Worm (Caenorhabditis elegans) whole organism, L1 larva: ENCODE data around the gene srw-127.
A peak's percentile ranks its signal among the peaks of the same experiment; 100 is the strongest.

Experiments
- C04F5.9 ChIP-seq: sonication (generic microtip); optimal IDR thresholded peaks from 2 replicates; lab custom pipeline; 2016; ENCODE audit warnings: missing genetic modification characterization, missing compliant biosample characterization
- Y116A8C.19 ChIP-seq: sonication (generic microtip); optimal IDR thresholded peaks from 2 replicates; lab custom pipeline; 2016; ENCODE audit warnings: missing compliant biosample characterization, missing genetic modification characterization, borderline replicate concordance
- aha-1 ChIP-seq: fragments of 150-350 bp; optimal IDR thresholded peaks from 2 replicates; lab custom pipeline; 2014; ENCODE audit warnings: missing biosample characterization, missing genetic modification characterization
- ama-1 ChIP-seq: fragments of 150-350 bp; optimal IDR thresholded peaks from 2 replicates; lab custom pipeline; 2014
- blmp-1 ChIP-seq: fragments of 150-350 bp; optimal IDR thresholded peaks from 2 replicates; lab custom pipeline; 2014; ENCODE audit warnings: missing biosample characterization, missing genetic modification characterization
- ceh-90 ChIP-seq: sonication (generic microtip); optimal IDR thresholded peaks from 2 replicates; lab custom pipeline; 2016; ENCODE audit warnings: missing genetic modification characterization, missing compliant biosample characterization
- ces-1 ChIP-seq: fragments of 150-350 bp; optimal IDR thresholded peaks from 2 replicates; lab custom pipeline; 2014; ENCODE audit warnings: missing biosample characterization, missing genetic modification reagents, missing genetic modification characterization
- efl-1 ChIP-seq, 4 experiments: fragments of 150-350 bp; optimal IDR thresholded peaks in 3 of 4; peaks in 1 of 4; 1 replicate in 1 of 4; 2 replicates in 3 of 4; lab custom pipeline; 2014; ENCODE audit warnings: missing biosample characterization in 2 of 4, missing genetic modification characterization in 2 of 4, missing genetic modification reagents in 2 of 4
- elt-2 ChIP-seq: sonication (generic microtip); optimal IDR thresholded peaks from 2 replicates; lab custom pipeline; 2016; ENCODE audit warnings: missing genetic modification characterization, mild to moderate bottlenecking, inconsistent platforms, missing compliant biosample characterization, missing genetic modification reagents
- elt-3 ChIP-seq, 6 experiments: fragments of 150-350 bp in 1 of 6; sonication (generic microtip); optimal IDR thresholded peaks; 2 replicates each; lab custom pipeline; 2017 to 2018; ENCODE audit warnings: missing biosample characterization in 6 of 6, missing genetic modification characterization in 6 of 6, inconsistent platforms in 1 of 6
- fkh-10 ChIP-seq: sonication (generic microtip); optimal IDR thresholded peaks from 2 replicates; lab custom pipeline; 2017; ENCODE audit warnings: missing biosample characterization, missing genetic modification reagents, missing genetic modification characterization
- fkh-4 ChIP-seq: sonication (generic microtip); optimal IDR thresholded peaks from 2 replicates; lab custom pipeline; 2016; ENCODE audit warnings: missing compliant biosample characterization, missing genetic modification characterization, borderline replicate concordance
- grh-1 ChIP-seq: fragments of 200-800 bp; sonication (Bioruptor generic); IDR thresholded peaks from 2 replicates; pipeline ENCODE4 v1.3.6; 2022; ENCODE audit warnings: missing genetic modification reagents, missing genetic modification characterization, missing compliant biosample characterization
- hpl-2 ChIP-seq: fragments of 150-350 bp; optimal IDR thresholded peaks from 2 replicates; lab custom pipeline; 2014; ENCODE audit warnings: missing biosample characterization, missing genetic modification reagents, missing genetic modification characterization
- irx-1 ChIP-seq: sonication (generic microtip); optimal IDR thresholded peaks from 2 replicates; lab custom pipeline; 2016; ENCODE audit warnings: missing genetic modification characterization, missing compliant biosample characterization
- lin-13 ChIP-seq: fragments of 150-350 bp; optimal IDR thresholded peaks from 2 replicates; lab custom pipeline; 2014; ENCODE audit warnings: missing biosample characterization, missing genetic modification reagents, missing genetic modification characterization
- lin-14 ChIP-seq: fragments of 200-800 bp; sonication (Bioruptor generic); optimal IDR thresholded peaks from 2 replicates; lab custom pipeline; 2018; ENCODE audit warnings: mild to moderate bottlenecking, missing genetic modification characterization, moderate library complexity, missing compliant biosample characterization
- lin-35 ChIP-seq, 2 experiments: fragments of 150-350 bp; optimal IDR thresholded peaks; 2 replicates each; lab custom pipeline; 2014; ENCODE audit warnings: missing biosample characterization in 2 of 2, missing genetic modification characterization in 2 of 2, missing genetic modification reagents in 2 of 2
- lsy-2 ChIP-seq, 2 experiments: fragments of 150-350 bp; optimal IDR thresholded peaks; 2 replicates each; lab custom pipeline; 2014; ENCODE audit warnings: missing biosample characterization in 2 of 2, missing genetic modification characterization in 2 of 2
- mdl-1 ChIP-seq, 2 experiments: fragments of 150-350 bp; optimal IDR thresholded peaks; 2 replicates each; lab custom pipeline; 2014 to 2017; ENCODE audit warnings: missing biosample characterization in 2 of 2, missing genetic modification characterization in 2 of 2, inconsistent platforms in 1 of 2
- mep-1 ChIP-seq: fragments of 150-350 bp; optimal IDR thresholded peaks from 2 replicates; lab custom pipeline; 2014; ENCODE audit warnings: missing biosample characterization, missing genetic modification characterization
- nhr-19 ChIP-seq: fragments of 200-800 bp; sonication (Bioruptor generic); conservative IDR thresholded peaks from 2 replicates; pipeline ENCODE4 v1.3.6; 2022; ENCODE audit warnings: missing genetic modification characterization, missing compliant biosample characterization
- nhr-20 ChIP-seq: sonication (generic microtip); optimal IDR thresholded peaks from 2 replicates; lab custom pipeline; 2016; ENCODE audit warnings: mild to moderate bottlenecking, missing genetic modification characterization, missing compliant biosample characterization
- nhr-237 ChIP-seq: fragments of 150-350 bp; optimal IDR thresholded peaks from 2 replicates; lab custom pipeline; 2014; ENCODE audit warnings: missing biosample characterization, missing genetic modification characterization
- nhr-71 ChIP-seq: sonication (generic microtip); optimal IDR thresholded peaks from 2 replicates; lab custom pipeline; 2016; ENCODE audit warnings: mild to moderate bottlenecking, missing genetic modification characterization, moderate library complexity, missing compliant biosample characterization
- nhr-85 ChIP-seq: sonication (generic microtip); peaks from one replicate; lab custom pipeline; 2016; ENCODE audit warnings: missing genetic modification characterization, inconsistent platforms, missing compliant biosample characterization
- nhr-90 ChIP-seq: sonication (generic microtip); optimal IDR thresholded peaks from 2 replicates; lab custom pipeline; 2016; ENCODE audit warnings: mild to moderate bottlenecking, missing genetic modification characterization, missing compliant biosample characterization; ENCODE audit not compliant: poor library complexity
- pag-3 ChIP-seq: sonication (generic microtip); optimal IDR thresholded peaks from 2 replicates; lab custom pipeline; 2017; ENCODE audit warnings: missing genetic modification characterization, mild to moderate bottlenecking, missing compliant biosample characterization, antibody characterized with exemption, borderline replicate concordance; ENCODE audit not compliant: insufficient read depth
- skn-1 ChIP-seq: fragments of 150-350 bp; optimal IDR thresholded peaks from 2 replicates; lab custom pipeline; 2014; ENCODE audit warnings: missing biosample characterization, missing genetic modification characterization
- snpc-4 ChIP-seq: fragments of 150-350 bp; optimal IDR thresholded peaks from 2 replicates; lab custom pipeline; 2014; ENCODE audit warnings: missing biosample characterization, missing genetic modification characterization
- snu-23 ChIP-seq: sonication (generic microtip); optimal IDR thresholded peaks from 2 replicates; lab custom pipeline; 2016; ENCODE audit warnings: missing genetic modification characterization, missing compliant biosample characterization
- sup-37 ChIP-seq: fragments of 200-800 bp; sonication (Bioruptor generic); optimal IDR thresholded peaks from 2 replicates; lab custom pipeline; 2018; ENCODE audit warnings: mild to moderate bottlenecking, missing genetic modification characterization, missing compliant biosample characterization
- swsn-7 ChIP-seq: sonication (generic microtip); optimal IDR thresholded peaks from 2 replicates; lab custom pipeline; 2016; ENCODE audit warnings: missing genetic modification characterization, missing compliant biosample characterization
- tbx-2 ChIP-seq: sonication (generic microtip); optimal IDR thresholded peaks from 2 replicates; lab custom pipeline; 2016; ENCODE audit warnings: missing genetic modification characterization, missing compliant biosample characterization
- unc-130 ChIP-seq: fragments of 150-350 bp; optimal IDR thresholded peaks from 2 replicates; lab custom pipeline; 2017; ENCODE audit warnings: missing biosample characterization, missing genetic modification characterization, inconsistent platforms
- unc-86 ChIP-seq: sonication (generic microtip); optimal IDR thresholded peaks from 2 replicates; lab custom pipeline; 2016; ENCODE audit warnings: missing genetic modification characterization, missing compliant biosample characterization
- zag-1 ChIP-seq: fragments of 150-350 bp; optimal IDR thresholded peaks from 2 replicates; lab custom pipeline; 2014; ENCODE audit warnings: missing biosample characterization, missing genetic modification characterization
- ztf-11 ChIP-seq, 2 experiments: sonication (generic microtip); optimal IDR thresholded peaks; 2 replicates each; lab custom pipeline; 2016 to 2017; ENCODE audit warnings: missing genetic modification characterization in 2 of 2, missing biosample characterization in 1 of 2, missing compliant biosample characterization in 1 of 2
- ztf-4 ChIP-seq: fragments of 150-350 bp; optimal IDR thresholded peaks from 2 replicates; lab custom pipeline; 2014; ENCODE audit warnings: missing biosample characterization, missing genetic modification characterization

The srw-127 gene

DNA sequence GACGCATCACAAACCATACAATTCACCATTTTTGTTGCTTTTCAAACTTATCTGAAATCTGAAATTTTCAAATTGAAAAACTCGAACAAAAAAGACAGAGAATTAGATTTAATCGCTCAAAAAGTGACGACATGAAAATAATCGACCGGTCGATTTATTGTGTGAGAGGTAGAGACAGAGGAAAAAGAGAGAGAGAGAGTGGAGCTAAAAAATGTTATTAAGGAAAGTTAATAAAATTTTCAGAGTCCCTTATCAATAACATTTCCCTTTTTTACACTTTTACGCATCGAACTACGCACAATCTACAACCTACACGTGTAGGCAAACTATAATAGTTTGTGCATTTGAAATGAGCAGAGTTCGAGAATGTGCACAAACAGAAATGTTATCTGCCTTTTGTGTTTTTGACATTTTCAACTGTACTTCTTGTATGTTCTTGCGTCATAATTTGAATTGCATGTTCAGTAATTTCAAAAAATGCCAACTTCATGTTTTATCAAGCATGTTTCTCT is 15.6 kb upstream of the srw-127 start, which contains the start of gene nhr-107:
TSS of gene nhr-107 (minus strand) at position 51 of the 512 bp plus-strand sequence.
- TF ChIP-seq blmp-1 (no peak), elt-2 (tag; lab: Kevin White, UChicago) (no peak), efl-1 (optimal IDR thresholded peaks at IDR 0.05; lab: Kevin White, UChicago) (no peak), efl-1 (GFP tag; optimal IDR thresholded peaks at IDR 0.05 in 1 of 2; lab: Kevin White, UChicago) (peak in 1 of 2 experiments; percentile 37), nhr-237 (tag; lab: Kevin White, UChicago) (no peak), ces-1 (no peak), fkh-10 (GFP tag; lab: Kevin White, UChicago) (no peak), lsy-2 (tag; optimal IDR thresholded peaks at IDR 0.05; lab: Kevin White, UChicago) (no peak)
- TF ChIP-seq, all 84 proteins: peak for 1

DNA sequence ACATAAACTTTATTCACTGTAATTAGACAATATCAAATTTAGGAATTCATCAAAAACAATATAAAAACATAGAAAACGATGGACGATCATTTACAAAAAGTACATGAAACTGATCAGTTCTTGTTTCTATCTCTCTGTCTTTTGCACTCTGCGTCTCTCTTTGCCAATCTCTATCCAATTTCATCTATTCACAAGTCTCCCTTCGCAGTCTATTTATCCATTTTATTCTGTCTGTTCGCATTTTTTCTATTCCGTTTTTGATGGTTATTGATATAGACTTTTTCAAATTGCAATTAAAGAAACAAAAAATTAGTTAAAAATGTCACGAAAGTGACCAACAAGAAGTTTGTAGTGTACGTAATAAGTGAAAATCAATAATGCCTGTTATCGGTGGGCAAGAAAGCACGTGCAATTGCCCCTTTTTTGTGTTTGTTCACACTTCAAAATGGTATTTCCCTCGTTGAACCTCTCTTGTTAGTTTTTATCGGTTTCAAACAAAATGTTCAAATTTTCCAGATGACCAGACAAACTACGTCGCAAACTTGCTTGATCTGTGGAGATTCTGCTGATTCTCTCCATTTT is 14.3 kb upstream of the srw-127 start, which contains the start of gene nhr-42:
TSS of gene nhr-42 (plus strand) at position 517 of the 582 bp plus-strand sequence.
- TF ChIP-seq sup-37 (no peak), elt-2 (tag; lab: Kevin White, UChicago) (peak; percentile 55), mdl-1 (tag; optimal IDR thresholded peaks at IDR 0.05; lab: Kevin White, UChicago) (peak in 1 of 2 experiments; percentile 58), nhr-20 (tag; lab: Kevin White, UChicago) (peak; percentile 68), snpc-4 (tag; lab: Kevin White, UChicago) (no peak), hpl-2 (GFP tag; lab: Kevin White, UChicago) (no peak), lsy-2 (tag; optimal IDR thresholded peaks at IDR 0.05; lab: Kevin White, UChicago) (peak in 1 of 2 experiments; percentile 21), ces-1 (no peak), nhr-90 (tag; lab: Kevin White, UChicago) (no peak), aha-1 (tag; lab: Kevin White, UChicago) (no peak), fkh-10 (GFP tag; lab: Kevin White, UChicago) (no peak), grh-1 (no peak), irx-1 (peak; percentile 8), blmp-1 (peak; percentile 41), ceh-90 (tag; lab: Kevin White, UChicago) (no peak), efl-1 (optimal IDR thresholded peaks at IDR 0.05; lab: Kevin White, UChicago) (peak; percentile 2 to 3), efl-1 (GFP tag; optimal IDR thresholded peaks at IDR 0.05 in 1 of 2; lab: Kevin White, UChicago) (peak; percentile 1 to 77), unc-130 (tag; lab: Kevin White, UChicago) (no peak), skn-1 (peak; percentile 2), zag-1 (tag; lab: Kevin White, UChicago) (no peak), lin-13 (GFP tag; lab: Kevin White, UChicago) (no peak), lin-14 (GFP tag; lab: Kevin White, UChicago) (peak; percentile 68), C04F5.9 (no peak), fkh-4 (tag; lab: Kevin White, UChicago) (no peak), ztf-4 (tag; lab: Kevin White, UChicago) (no peak), tbx-2 (peak; percentile 62), elt-3 (tag; optimal IDR thresholded peaks at IDR 0.05; lab: Kevin White, UChicago) (peak in 2 of 6 experiments; percentile 4 to 35), unc-86 (tag; lab: Kevin White, UChicago) (no peak), Y116A8C.19 (tag; lab: Kevin White, UChicago) (no peak), mep-1 (tag; lab: Kevin White, UChicago) (peak; percentile 22), pag-3 (tag; lab: Kevin White, UChicago) (no peak), nhr-71 (tag; lab: Kevin White, UChicago) (peak; percentile 50), ztf-11 (tag; optimal IDR thresholded peaks at IDR 0.05; lab: Kevin White, UChicago) (no peak), nhr-237 (tag; lab: Kevin White, UChicago) (peak; percentile 17), ama-1 (lab: Kevin White, UChicago) (no peak), snu-23 (GFP tag; lab: Kevin White, UChicago) (peak; percentile 50), nhr-19 (GFP tag; lab: Robert Waterston, UW) (peak; percentile 29; the same call in 1 of the 2 replicates), nhr-85 (peak; percentile 84), swsn-7 (tag; lab: Kevin White, UChicago) (peak; percentile 17), lin-35 (GFP tag; optimal IDR thresholded peaks at IDR 0.05; lab: Kevin White, UChicago) (peak in 1 of 2 experiments; percentile 18)
